Worm (Caenorhabditis elegans) whole organism, L2 larva: ENCODE results near the gene Y41G9A.17.

Source experiments
- F13H6.1 ChIP-seq: sonication (generic microtip); optimal IDR thresholded peaks from 2 replicates; lab custom pipeline; 2016; ENCODE audit warnings: missing genetic modification characterization, missing compliant biosample characterization
- aly-2 ChIP-seq: fragments of 150-350 bp; optimal IDR thresholded peaks from 2 replicates; lab custom pipeline; 2014; ENCODE audit warnings: missing biosample characterization, missing genetic modification characterization
- ama-1 ChIP-seq: fragments of 150-350 bp; optimal IDR thresholded peaks from 2 replicates; lab custom pipeline; 2018; ENCODE audit warnings: inconsistent platforms
- lin-11 ChIP-seq: fragments of 150-350 bp; sonication (generic microtip); optimal IDR thresholded peaks from 2 replicates; lab custom pipeline; 2014; ENCODE audit warnings: missing biosample characterization, missing genetic modification characterization, inconsistent platforms, mixed read lengths
- mbf-1 ChIP-seq: sonication (generic microtip); optimal IDR thresholded peaks from 2 replicates; lab custom pipeline; 2017; ENCODE audit warnings: missing biosample characterization, missing genetic modification characterization
- nhr-11 ChIP-seq: fragments of 150-350 bp; optimal IDR thresholded peaks from 2 replicates; lab custom pipeline; 2014; ENCODE audit warnings: missing biosample characterization, missing genetic modification characterization
- nhr-237 ChIP-seq: fragments of 150-350 bp; optimal IDR thresholded peaks from 2 replicates; lab custom pipeline; 2014; ENCODE audit warnings: missing biosample characterization, missing genetic modification characterization
- nhr-25 ChIP-seq: fragments of 150-350 bp; sonication (generic microtip); optimal IDR thresholded peaks from 3 replicates; lab custom pipeline; 2014; ENCODE audit warnings: missing biosample characterization, missing genetic modification characterization
- skn-1 ChIP-seq: sonication (generic microtip); optimal IDR thresholded peaks from 2 replicates; lab custom pipeline; 2017; ENCODE audit warnings: missing biosample characterization, missing genetic modification characterization
- snpc-4 ChIP-seq: fragments of 150-350 bp; optimal IDR thresholded peaks from 2 replicates; lab custom pipeline; 2014; ENCODE audit warnings: missing biosample characterization, missing genetic modification characterization
- unc-62 ChIP-seq: fragments of 150-350 bp; optimal IDR thresholded peaks from 2 replicates; lab custom pipeline; 2014; ENCODE audit warnings: missing biosample characterization, missing genetic modification reagents, missing genetic modification characterization

- TF ChIP-seq nhr-25 (tag; lab: Kevin White, UChicago) (no peak), ama-1 (lab: Kevin White, UChicago) (peak; percentile 13), mbf-1 (tag; lab: Kevin White, UChicago) (no peak), aly-2 (tag; lab: Kevin White, UChicago) (no peak), nhr-11 (tag; lab: Kevin White, UChicago) (no peak), snpc-4 (tag; lab: Kevin White, UChicago) (no peak), nhr-237 (no peak), skn-1 (tag; lab: Kevin White, UChicago) (no peak), unc-62 (GFP tag; lab: Kevin White, UChicago) (no peak), lin-11 (tag; lab: Kevin White, UChicago) (no peak), F13H6.1 (tag; lab: Kevin White, UChicago) (no peak)
Measured at ce11 chrX:2970804-2971395, 28.7 kb downstream of the Y41G9A.17 start.
